Fruit fly (Drosophila melanogaster): ENCODE data around the gene PGRP-LC.

dm6 chr3L:9396038-9396437, 57.4 kb downstream of the PGRP-LC start:
- no peak for TF ChIP-seq CG8478 (optimal IDR thresholded peaks at IDR 0.05)
- TF ChIP-seq CTCF (optimal IDR thresholded peaks at IDR 0.05): no peak

All from S2 (cell line).